Fruit fly (Drosophila melanogaster) whole organism, embryonic: ENCODE results near the gene nxf4.

Experiments used
- ATbp ChIP-seq: fragments of 200-800 bp; sonication (Bioruptor generic); optimal IDR thresholded peaks from 2 replicates; lab custom pipeline; 2017; ENCODE audit warnings: missing biosample characterization, mild to moderate bottlenecking, missing genetic modification characterization, missing genetic modification reagents
- B-H1 ChIP-seq: fragments of 200-800 bp; sonication (Bioruptor generic); IDR thresholded peaks from 3 replicates; pipeline ENCODE4 v1.3.6; 2022; ENCODE audit warnings: missing biosample characterization, missing genetic modification characterization
- CG1024 ChIP-seq: fragments of 200-800 bp; sonication (Bioruptor generic); IDR thresholded peaks from 2 replicates; pipeline ENCODE4 v1.3.6; 2022; ENCODE audit warnings: missing biosample characterization, missing genetic modification characterization
- CG12104 ChIP-seq: fragments of 200-800 bp; sonication (Bioruptor generic); optimal IDR thresholded peaks from 3 replicates; lab custom pipeline; 2016; ENCODE audit warnings: missing biosample characterization, missing genetic modification characterization
- CG12236 ChIP-seq: fragments of 200-800 bp; sonication (Bioruptor generic); optimal IDR thresholded peaks from 2 replicates; lab custom pipeline; 2016; ENCODE audit warnings: missing biosample characterization, missing genetic modification characterization
- CG12942 ChIP-seq: fragments of 200-800 bp; sonication (Bioruptor generic); optimal IDR thresholded peaks from 3 replicates; lab custom pipeline; 2016; ENCODE audit warnings: missing biosample characterization, missing genetic modification characterization
- CG13624 ChIP-seq: fragments of 200-800 bp; sonication (Bioruptor generic); optimal IDR thresholded peaks from 2 replicates; lab custom pipeline; 2016; ENCODE audit warnings: missing biosample characterization, missing genetic modification characterization
- CG15514 ChIP-seq: fragments of 200-800 bp; sonication (Bioruptor generic); optimal IDR thresholded peaks from 3 replicates; lab custom pipeline; 2017; ENCODE audit warnings: missing biosample characterization, missing genetic modification characterization, mild to moderate bottlenecking, moderate library complexity, missing genetic modification reagents
- CG17568 ChIP-seq: fragments of 200-800 bp; sonication (Bioruptor generic); optimal IDR thresholded peaks from 2 replicates; lab custom pipeline; 2018; ENCODE audit warnings: missing biosample characterization, mild to moderate bottlenecking, missing genetic modification characterization, moderate library complexity
- CG2875 ChIP-seq: fragments of 200-800 bp; sonication (Bioruptor generic); optimal IDR thresholded peaks from 2 replicates; lab custom pipeline; 2017; ENCODE audit warnings: missing biosample characterization, mild to moderate bottlenecking, missing genetic modification characterization, missing genetic modification reagents
- CG3163 ChIP-seq: fragments of 200-800 bp; sonication (Bioruptor generic); optimal IDR thresholded peaks from 3 replicates; lab custom pipeline; 2016; ENCODE audit warnings: missing biosample characterization, missing genetic modification characterization
- CG32767 ChIP-seq: fragments of 200-800 bp; sonication (Bioruptor generic); IDR thresholded peaks from 2 replicates; pipeline ENCODE4 v1.3.6; 2022; ENCODE audit warnings: missing biosample characterization, missing genetic modification characterization
- CG34224 ChIP-seq: fragments of 200-800 bp; sonication (Bioruptor generic); IDR thresholded peaks from 3 replicates; pipeline ENCODE4 v1.3.6; 2022; ENCODE audit warnings: missing biosample characterization, missing genetic modification characterization; ENCODE audit not compliant: partially characterized antibody
- CG6765 ChIP-seq: fragments of 200-800 bp; sonication (Bioruptor generic); optimal IDR thresholded peaks from 3 replicates; lab custom pipeline; 2017; ENCODE audit warnings: missing biosample characterization, mild to moderate bottlenecking, missing genetic modification characterization
- CG7357 ChIP-seq: fragments of 200-800 bp; sonication (Bioruptor generic); IDR thresholded peaks from 3 replicates; pipeline ENCODE4 v1.3.6; 2022; ENCODE audit warnings: missing biosample characterization, missing genetic modification characterization
- CG7372 ChIP-seq: fragments of 200-800 bp; sonication (Bioruptor generic); IDR thresholded peaks from 2 replicates; pipeline ENCODE4 v1.3.6; 2022; ENCODE audit warnings: missing biosample characterization, missing genetic modification characterization
- CHES-1-like ChIP-seq: fragments of 200-800 bp; sonication (Bioruptor generic); optimal IDR thresholded peaks from 2 replicates; lab custom pipeline; 2016; ENCODE audit warnings: missing biosample characterization, missing genetic modification characterization
- D19B ChIP-seq: fragments of 200-800 bp; sonication (Bioruptor generic); optimal IDR thresholded peaks from 2 replicates; lab custom pipeline; 2017; ENCODE audit warnings: missing biosample characterization, mild to moderate bottlenecking, missing genetic modification characterization
- HmgZ ChIP-seq: fragments of 200-800 bp; sonication (Bioruptor generic); optimal IDR thresholded peaks from 2 replicates; lab custom pipeline; 2018; ENCODE audit warnings: missing biosample characterization, mild to moderate bottlenecking, missing genetic modification characterization
- Hmx ChIP-seq: fragments of 200-800 bp; sonication (Bioruptor generic); optimal IDR thresholded peaks from 2 replicates; lab custom pipeline; 2016; ENCODE audit warnings: missing biosample characterization, missing genetic modification characterization
- Hsf ChIP-seq: fragments of 200-800 bp; sonication (Bioruptor generic); optimal IDR thresholded peaks from 3 replicates; lab custom pipeline; 2016; ENCODE audit warnings: missing biosample characterization, missing genetic modification characterization
- Nf-YA ChIP-seq: fragments of 200-800 bp; sonication (Bioruptor generic); IDR thresholded peaks from 2 replicates; pipeline ENCODE4 v1.3.6; 2022; ENCODE audit warnings: missing biosample characterization, missing genetic modification characterization
- TFAM ChIP-seq: fragments of 200-800 bp; sonication (Bioruptor generic); optimal IDR thresholded peaks from 2 replicates; lab custom pipeline; 2017; ENCODE audit warnings: missing biosample characterization, missing genetic modification characterization, inconsistent platforms
- ac ChIP-seq: fragments of 200-800 bp; sonication (Bioruptor generic); optimal IDR thresholded peaks from 3 replicates; lab custom pipeline; 2017; ENCODE audit warnings: missing biosample characterization, mild to moderate bottlenecking, missing genetic modification characterization
- al ChIP-seq: fragments of 200-800 bp; sonication (Bioruptor generic); IDR thresholded peaks from 2 replicates; pipeline ENCODE4 v1.3.6; 2022; ENCODE audit warnings: missing biosample characterization, missing genetic modification characterization
- ase ChIP-seq: fragments of 200-800 bp; sonication (Bioruptor generic); IDR thresholded peaks from 3 replicates; pipeline ENCODE4 v1.3.6; 2022; ENCODE audit warnings: missing biosample characterization, missing genetic modification characterization
- dm ChIP-seq: fragments of 200-800 bp; sonication (Bioruptor generic); optimal IDR thresholded peaks from 3 replicates; lab custom pipeline; 2016; ENCODE audit warnings: missing biosample characterization, missing genetic modification characterization
- ewg ChIP-seq: fragments of 200-800 bp; sonication (Bioruptor generic); optimal IDR thresholded peaks from 3 replicates; lab custom pipeline; 2017; ENCODE audit warnings: mild to moderate bottlenecking, missing biosample characterization, missing genetic modification reagents, missing genetic modification characterization
- klu ChIP-seq: fragments of 200-800 bp; sonication (Bioruptor generic); IDR thresholded peaks from 2 replicates; pipeline ENCODE4 v1.3.6; 2022; ENCODE audit warnings: missing biosample characterization, missing genetic modification characterization
- lab ChIP-seq: fragments of 200-800 bp; sonication (Bioruptor generic); optimal IDR thresholded peaks from 3 replicates; lab custom pipeline; 2017; ENCODE audit warnings: missing biosample characterization, missing genetic modification characterization, mild to moderate bottlenecking, moderate library complexity, missing genetic modification reagents
- maf-S ChIP-seq: fragments of 200-800 bp; sonication (Bioruptor generic); optimal IDR thresholded peaks from 2 replicates; lab custom pipeline; 2016; ENCODE audit warnings: missing biosample characterization, missing genetic modification characterization
- nerfin-2 ChIP-seq: fragments of 200-800 bp; sonication (Bioruptor generic); IDR thresholded peaks from 2 replicates; pipeline ENCODE4 v1.3.6; 2022; ENCODE audit warnings: missing biosample characterization, missing genetic modification characterization; ENCODE audit not compliant: partially characterized antibody
- nom ChIP-seq: fragments of 200-800 bp; sonication (Bioruptor generic); optimal IDR thresholded peaks from 2 replicates; lab custom pipeline; 2017; ENCODE audit warnings: missing biosample characterization, missing genetic modification characterization, mild to moderate bottlenecking, moderate library complexity, missing genetic modification reagents
- prd ChIP-seq, 3 experiments: fragments of >200 bp in 2 of 3; fragments of 200-800 bp in 1 of 3; sonication (Bioruptor generic) in 1 of 3; optimal IDR thresholded peaks in 2 of 3; IDR thresholded peaks in 1 of 3; 2 replicates in 2 of 3; 3 replicates in 1 of 3; pipeline versions ENCODE4 v1.3.6 to Lab custom; 2017 to 2022; ENCODE audit warnings: missing biosample characterization in 1 of 3, missing genetic modification characterization in 1 of 3
- psq ChIP-seq: fragments of 200-800 bp; sonication (Bioruptor generic); optimal IDR thresholded peaks from 2 replicates; lab custom pipeline; 2017; ENCODE audit warnings: missing biosample characterization, missing genetic modification characterization
- sob ChIP-seq: fragments of 200-800 bp; sonication (Bioruptor generic); IDR thresholded peaks from 2 replicates; pipeline ENCODE4 v1.3.6; 2022; ENCODE audit warnings: missing biosample characterization, missing genetic modification characterization
- sr ChIP-seq: fragments of 200-800 bp; sonication (Bioruptor generic); IDR thresholded peaks from 3 replicates; pipeline ENCODE4 v1.3.6; 2022; ENCODE audit warnings: missing biosample characterization, missing genetic modification characterization
- z ChIP-seq: fragments of 200-800 bp; sonication (Bioruptor generic); IDR thresholded peaks from 3 replicates; pipeline ENCODE4 v1.3.6; 2022; ENCODE audit warnings: missing biosample characterization, missing genetic modification characterization
- zen2 ChIP-seq: fragments of 200-800 bp; sonication (Bioruptor generic); IDR thresholded peaks from 3 replicates; pipeline ENCODE4 v1.3.6; 2022; ENCODE audit warnings: missing biosample characterization, missing genetic modification characterization; ENCODE audit not compliant: partially characterized antibody

The nxf4 gene

dm6 chr3R:7313034-7313433 is 33.5 kb upstream of the nxf4 start (continued):
- 0 out of 3 replicates have a peak, but pooled peaks have one; percentile 37 for TF ChIP-seq CG34224 (GFP tag; lab: Robert Waterston, UW)
- TF ChIP-seq lab: no peak
- TF ChIP-seq maf-S (GFP tag; lab: Kevin White, UChicago): no peak
- no peak for TF ChIP-seq CHES-1-like (GFP tag; lab: Kevin White, UChicago)
- TF ChIP-seq sr (GFP tag; lab: Robert Waterston, UW): no peak
- peak; percentile 95 for TF ChIP-seq CG3163 (GFP tag; lab: Kevin White, UChicago)
- peak; percentile 54 for TF ChIP-seq ewg (GFP tag; lab: Kevin White, UChicago)
- TF ChIP-seq nerfin-2 (GFP tag; lab: Robert Waterston, UW): no peak
- TF ChIP-seq TFAM: no peak
- TF ChIP-seq Nf-YA (GFP tag; lab: Robert Waterston, UW): peak; percentile 86
- no peak for TF ChIP-seq al
- no peak for TF ChIP-seq CG12942 (GFP tag; lab: Kevin White, UChicago)
- no peak for TF ChIP-seq D19B (GFP tag; lab: Kevin White, UChicago)
- TF ChIP-seq CG12236 (GFP tag; lab: Kevin White, UChicago): no peak
- peak; percentile 91 for TF ChIP-seq z (GFP tag; lab: Robert Waterston, UW)

- no peak for TF ChIP-seq CG6765 (GFP tag; lab: Kevin White, UChicago)
- TF ChIP-seq al: no peak
- no peak for TF ChIP-seq prd (optimal IDR thresholded peaks at IDR 0.05; lab: Kevin White, UChicago)
- no peak for TF ChIP-seq prd (GFP tag; IDR thresholded peaks at IDR 0.05; lab: Robert Waterston, UW)
- no peak for TF ChIP-seq CG1024 (GFP tag; lab: Robert Waterston, UW)
- TF ChIP-seq nom: no peak
- no peak for TF ChIP-seq ac (GFP tag; lab: Kevin White, UChicago)
- no peak for TF ChIP-seq CG13624
- TF ChIP-seq B-H1 (GFP tag; lab: Robert Waterston, UW): no peak
- TF ChIP-seq CG15514 (GFP tag; lab: Kevin White, UChicago): no peak
- TF ChIP-seq klu (GFP tag; lab: Robert Waterston, UW): no peak
- no peak for TF ChIP-seq sob (GFP tag; lab: Robert Waterston, UW)
- TF ChIP-seq dm (GFP tag; lab: Kevin White, UChicago): no peak
- TF ChIP-seq zen2 (GFP tag; lab: Robert Waterston, UW): no peak
- no peak for TF ChIP-seq Hmx (GFP tag; lab: Kevin White, UChicago)
- no peak for TF ChIP-seq HmgZ (tag; lab: Kevin White, UChicago)
- no peak for TF ChIP-seq Hsf
- TF ChIP-seq CG17568 (GFP tag; lab: Kevin White, UChicago): no peak
- TF ChIP-seq, all 482 proteins: peak for 0
Observed at dm6 chr3R:7317107-7317506, 29.4 kb upstream of the nxf4 start, which contains the start of gene CG10029. CG10029 (minus strand) TSS chr3R:7317207.

dm6 chr3R:7322549-7322948 is 24.0 kb upstream of the nxf4 start:
- TF ChIP-seq ase (GFP tag; lab: Robert Waterston, UW) (no peak), CG12104 (GFP tag; lab: Kevin White, UChicago) (no peak), CG7357 (GFP tag; lab: Robert Waterston, UW) (no peak), ATbp (GFP tag; lab: Kevin White, UChicago) (no peak), CG32767 (GFP tag; lab: Robert Waterston, UW) (no peak), psq (no peak), CG7372 (GFP tag; lab: Robert Waterston, UW) (no peak), CG2875 (GFP tag; lab: Kevin White, UChicago) (no peak)
